Worm (Caenorhabditis elegans) whole organism, L2 larva: Measurements from ENCODE around the gene rpb-4.

ENCODE experiments used
- C34F6.9 ChIP-seq: fragments of 150-350 bp; optimal IDR thresholded peaks from 2 replicates; lab custom pipeline; 2014; ENCODE audit warnings: missing biosample characterization, missing genetic modification characterization
- F13H6.1 ChIP-seq: sonication (generic microtip); optimal IDR thresholded peaks from 2 replicates; lab custom pipeline; 2016; ENCODE audit warnings: missing genetic modification characterization, missing compliant biosample characterization
- ZK546.5 ChIP-seq: sonication (generic microtip); optimal IDR thresholded peaks from 2 replicates; lab custom pipeline; 2017; ENCODE audit warnings: missing biosample characterization, missing genetic modification characterization
- aly-2 ChIP-seq: fragments of 150-350 bp; optimal IDR thresholded peaks from 2 replicates; lab custom pipeline; 2014; ENCODE audit warnings: missing biosample characterization, missing genetic modification characterization
- ama-1 ChIP-seq: fragments of 150-350 bp; optimal IDR thresholded peaks from 2 replicates; lab custom pipeline; 2018; ENCODE audit warnings: inconsistent platforms
- blmp-1 ChIP-seq: sonication (generic microtip); optimal IDR thresholded peaks from 2 replicates; lab custom pipeline; 2017; ENCODE audit warnings: missing genetic modification characterization, mild to moderate bottlenecking, missing compliant biosample characterization, antibody characterized with exemption, moderate library complexity; ENCODE audit not compliant: insufficient read depth
- ceh-16 ChIP-seq: fragments of 150-350 bp; optimal IDR thresholded peaks from 2 replicates; lab custom pipeline; 2014; ENCODE audit warnings: missing biosample characterization, missing genetic modification characterization
- crh-2 ChIP-seq: sonication (generic microtip); optimal IDR thresholded peaks from 2 replicates; lab custom pipeline; 2017; ENCODE audit warnings: missing biosample characterization, missing genetic modification characterization
- egl-27 ChIP-seq: sonication (generic microtip); optimal IDR thresholded peaks from 3 replicates; lab custom pipeline; 2017; ENCODE audit warnings: missing biosample characterization, missing genetic modification reagents, missing genetic modification characterization
- elt-3 ChIP-seq: sonication (generic microtip); optimal IDR thresholded peaks from 2 replicates; lab custom pipeline; 2017; ENCODE audit warnings: missing biosample characterization, missing genetic modification characterization
- fos-1 ChIP-seq: fragments of 150-350 bp; optimal IDR thresholded peaks from 2 replicates; lab custom pipeline; 2014; ENCODE audit warnings: missing biosample characterization, missing genetic modification characterization
- gmeb-1 ChIP-seq: fragments of 150-350 bp; optimal IDR thresholded peaks from 2 replicates; lab custom pipeline; 2014; ENCODE audit warnings: missing biosample characterization, missing genetic modification characterization
- lin-11 ChIP-seq: fragments of 150-350 bp; sonication (generic microtip); optimal IDR thresholded peaks from 2 replicates; lab custom pipeline; 2014; ENCODE audit warnings: missing biosample characterization, missing genetic modification characterization, inconsistent platforms, mixed read lengths
- lin-39 ChIP-seq: fragments of 150-350 bp; optimal IDR thresholded peaks from 2 replicates; lab custom pipeline; 2014; ENCODE audit warnings: missing biosample characterization, missing genetic modification reagents, missing genetic modification characterization
- lsy-2 ChIP-seq, 2 experiments: fragments of 150-350 bp in 1 of 2; sonication (generic microtip) in 1 of 2; optimal IDR thresholded peaks; 2 replicates each; lab custom pipeline; 2014 to 2017; ENCODE audit warnings: missing biosample characterization in 2 of 2, missing genetic modification characterization in 2 of 2
- mbf-1 ChIP-seq: sonication (generic microtip); optimal IDR thresholded peaks from 2 replicates; lab custom pipeline; 2017; ENCODE audit warnings: missing biosample characterization, missing genetic modification characterization
- mdl-1 ChIP-seq, 2 experiments: fragments of 150-350 bp in 1 of 2; sonication (generic microtip) in 1 of 2; optimal IDR thresholded peaks; 2 replicates each; lab custom pipeline; 2017; ENCODE audit warnings: missing biosample characterization in 2 of 2, missing genetic modification characterization in 2 of 2
- nhr-10 ChIP-seq: sonication (generic microtip); optimal IDR thresholded peaks from 2 replicates; lab custom pipeline; 2017; ENCODE audit warnings: missing biosample characterization, missing genetic modification characterization
- nhr-12 ChIP-seq: fragments of 150-350 bp; optimal IDR thresholded peaks from 2 replicates; lab custom pipeline; 2014; ENCODE audit warnings: missing biosample characterization, missing genetic modification characterization
- nhr-129 ChIP-seq: fragments of 150-350 bp; optimal IDR thresholded peaks from 2 replicates; lab custom pipeline; 2014; ENCODE audit warnings: missing biosample characterization, missing genetic modification characterization
- nhr-21 ChIP-seq: fragments of 150-350 bp; optimal IDR thresholded peaks from 2 replicates; lab custom pipeline; 2014; ENCODE audit warnings: missing biosample characterization, missing genetic modification characterization
- nhr-23 ChIP-seq: fragments of 150-350 bp; optimal IDR thresholded peaks from 2 replicates; lab custom pipeline; 2014; ENCODE audit warnings: missing biosample characterization, missing genetic modification reagents, missing genetic modification characterization
- nhr-237 ChIP-seq: fragments of 150-350 bp; optimal IDR thresholded peaks from 2 replicates; lab custom pipeline; 2014; ENCODE audit warnings: missing biosample characterization, missing genetic modification characterization
- nhr-25 ChIP-seq: fragments of 150-350 bp; sonication (generic microtip); optimal IDR thresholded peaks from 3 replicates; lab custom pipeline; 2014; ENCODE audit warnings: missing biosample characterization, missing genetic modification characterization
- nhr-6 ChIP-seq: fragments of 150-350 bp; optimal IDR thresholded peaks from 2 replicates; lab custom pipeline; 2014; ENCODE audit warnings: missing biosample characterization, missing genetic modification characterization
- nhr-77 ChIP-seq: fragments of 150-350 bp; optimal IDR thresholded peaks from 2 replicates; lab custom pipeline; 2014; ENCODE audit warnings: missing biosample characterization, missing genetic modification characterization
- sem-4 ChIP-seq: fragments of 150-350 bp; optimal IDR thresholded peaks from 2 replicates; lab custom pipeline; 2014; ENCODE audit warnings: missing biosample characterization, missing genetic modification reagents, missing genetic modification characterization
- skn-1 ChIP-seq: sonication (generic microtip); optimal IDR thresholded peaks from 2 replicates; lab custom pipeline; 2017; ENCODE audit warnings: missing biosample characterization, missing genetic modification characterization
- sma-3 ChIP-seq: sonication (generic microtip); optimal IDR thresholded peaks from 2 replicates; lab custom pipeline; 2016; ENCODE audit warnings: missing genetic modification reagents, missing genetic modification characterization, missing compliant biosample characterization
- sma-9 ChIP-seq, 2 experiments: fragments of 150-350 bp in 1 of 2; sonication (generic microtip) in 1 of 2; optimal IDR thresholded peaks; 2 replicates each; lab custom pipeline; 2014 to 2016; ENCODE audit warnings: missing genetic modification characterization in 2 of 2, mild to moderate bottlenecking in 1 of 2, missing biosample characterization in 1 of 2, missing compliant biosample characterization in 1 of 2, missing genetic modification reagents in 1 of 2, moderate library complexity in 1 of 2
- snpc-4 ChIP-seq: fragments of 150-350 bp; optimal IDR thresholded peaks from 2 replicates; lab custom pipeline; 2014; ENCODE audit warnings: missing biosample characterization, missing genetic modification characterization
- unc-39 ChIP-seq: fragments of 150-350 bp; optimal IDR thresholded peaks from 2 replicates; lab custom pipeline; 2014; ENCODE audit warnings: missing biosample characterization, missing genetic modification characterization
- unc-55 ChIP-seq: fragments of 150-350 bp; sonication (generic microtip); optimal IDR thresholded peaks from 3 replicates; lab custom pipeline; 2014; ENCODE audit warnings: missing biosample characterization, missing genetic modification reagents, missing genetic modification characterization
- unc-62 ChIP-seq: fragments of 150-350 bp; optimal IDR thresholded peaks from 2 replicates; lab custom pipeline; 2014; ENCODE audit warnings: missing biosample characterization, missing genetic modification reagents, missing genetic modification characterization
- zag-1 ChIP-seq: fragments of 150-350 bp; optimal IDR thresholded peaks from 2 replicates; lab custom pipeline; 2014; ENCODE audit warnings: missing biosample characterization, missing genetic modification characterization
- ztf-4 ChIP-seq: fragments of 150-350 bp; optimal IDR thresholded peaks from 2 replicates; lab custom pipeline; 2014; ENCODE audit warnings: missing biosample characterization, missing genetic modification characterization

rpb-4 gene

ce11 chrII:7338995-7339394 is 35.3 kb upstream of the rpb-4 start, which contains the start of gene nhr-21:
Gene nhr-21 (plus strand): TSS chrII:7339229.
- peak in 1 of 2 experiments; percentile 16 for TF ChIP-seq mdl-1 (tag; optimal IDR thresholded peaks at IDR 0.05; lab: Kevin White, UChicago)
- peak; percentile 37 for TF ChIP-seq sem-4 (tag; lab: Kevin White, UChicago)
- TF ChIP-seq zag-1 (tag; lab: Kevin White, UChicago), result no peak
- TF ChIP-seq crh-2 (tag; lab: Kevin White, UChicago), result peak; percentile 65
- TF ChIP-seq nhr-25 (tag; lab: Kevin White, UChicago), result peak; percentile 34
- TF ChIP-seq unc-62 (GFP tag; lab: Kevin White, UChicago), result no peak
- TF ChIP-seq blmp-1 (tag; lab: Kevin White, UChicago), result peak; percentile 84
- TF ChIP-seq nhr-6 (tag; lab: Kevin White, UChicago), result peak; percentile 70
- TF ChIP-seq egl-27 (tag; lab: Kevin White, UChicago), result peak; percentile 4
- no peak for TF ChIP-seq snpc-4 (tag; lab: Kevin White, UChicago)
- TF ChIP-seq fos-1 (tag; lab: Kevin White, UChicago), result no peak
- no peak for TF ChIP-seq lin-39 (tag; lab: Kevin White, UChicago)
- TF ChIP-seq sma-3 (GFP tag; lab: Kevin White, UChicago), result peak; percentile 16
- TF ChIP-seq ztf-4, result peak; percentile 49
- TF ChIP-seq nhr-77 (tag; lab: Kevin White, UChicago), result no peak
- TF ChIP-seq lsy-2 (tag; optimal IDR thresholded peaks at IDR 0.05; lab: Kevin White, UChicago), result peak in 1 of 2 experiments; percentile 56
- no peak for TF ChIP-seq lin-11 (tag; lab: Kevin White, UChicago)
- TF ChIP-seq sma-9 (GFP tag; optimal IDR thresholded peaks at IDR 0.05; lab: Kevin White, UChicago), result peak; percentile 88
- TF ChIP-seq sma-9 (tag; optimal IDR thresholded peaks at IDR 0.05; lab: Kevin White, UChicago), result no peak
- peak; percentile 67 for TF ChIP-seq nhr-129

ce11 chrII:7340703-7341102 is 33.6 kb upstream of the rpb-4 start:
- TF ChIP-seq blmp-1 (tag; lab: Kevin White, UChicago) (no peak), lsy-2 (tag; optimal IDR thresholded peaks at IDR 0.05; lab: Kevin White, UChicago) (no peak), snpc-4 (tag; lab: Kevin White, UChicago) (no peak), mbf-1 (tag; lab: Kevin White, UChicago) (no peak), ama-1 (lab: Kevin White, UChicago) (no peak), egl-27 (tag; lab: Kevin White, UChicago) (no peak), ZK546.5 (tag; lab: Kevin White, UChicago) (no peak), unc-55 (GFP tag; lab: Kevin White, UChicago) (no peak), nhr-23 (no peak), nhr-77 (tag; lab: Kevin White, UChicago) (no peak), nhr-10 (tag; lab: Kevin White, UChicago) (no peak), sem-4 (tag; lab: Kevin White, UChicago) (no peak)

ce11 chrII:7341572-7342303 is 32.6 kb upstream of the rpb-4 start:
- TF ChIP-seq crh-2 (tag; lab: Kevin White, UChicago) (peak; percentile 20), lsy-2 (tag; optimal IDR thresholded peaks at IDR 0.05; lab: Kevin White, UChicago) (peak in 1 of 2 experiments; percentile 16), sma-9 (GFP tag; optimal IDR thresholded peaks at IDR 0.05; lab: Kevin White, UChicago) (peak; percentile 30), sma-9 (tag; optimal IDR thresholded peaks at IDR 0.05; lab: Kevin White, UChicago) (no peak), nhr-10 (tag; lab: Kevin White, UChicago) (no peak), mdl-1 (tag; optimal IDR thresholded peaks at IDR 0.05; lab: Kevin White, UChicago) (no peak), nhr-25 (tag; lab: Kevin White, UChicago) (peak; percentile 10)

ce11 chrII:7342884-7343283 is 31.4 kb upstream of the rpb-4 start:
- TF ChIP-seq crh-2 (tag; lab: Kevin White, UChicago) (peak; percentile 40), lin-11 (tag; lab: Kevin White, UChicago) (no peak), F13H6.1 (tag; lab: Kevin White, UChicago) (no peak), blmp-1 (tag; lab: Kevin White, UChicago) (peak; percentile 68), gmeb-1 (tag; lab: Kevin White, UChicago) (peak; percentile 23), nhr-237 (tag; lab: Kevin White, UChicago) (no peak), elt-3 (tag; lab: Kevin White, UChicago) (no peak), nhr-12 (tag; lab: Kevin White, UChicago) (no peak), nhr-21 (tag; lab: Kevin White, UChicago) (no peak), snpc-4 (tag; lab: Kevin White, UChicago) (no peak), unc-39 (no peak), C34F6.9 (tag; lab: Kevin White, UChicago) (no peak), nhr-129 (peak; percentile 38), unc-55 (GFP tag; lab: Kevin White, UChicago) (no peak), ama-1 (lab: Kevin White, UChicago) (peak; percentile 60), sma-3 (GFP tag; lab: Kevin White, UChicago) (peak; percentile 49), nhr-25 (tag; lab: Kevin White, UChicago) (peak; percentile 33), sma-9 (GFP tag; optimal IDR thresholded peaks at IDR 0.05; lab: Kevin White, UChicago) (peak; percentile 80), sma-9 (tag; optimal IDR thresholded peaks at IDR 0.05; lab: Kevin White, UChicago) (no peak), unc-62 (GFP tag; lab: Kevin White, UChicago) (no peak), ceh-16 (tag; lab: Kevin White, UChicago) (no peak), skn-1 (tag; lab: Kevin White, UChicago) (no peak), nhr-10 (tag; lab: Kevin White, UChicago) (no peak), mdl-1 (tag; optimal IDR thresholded peaks at IDR 0.05; lab: Kevin White, UChicago) (peak in 1 of 2 experiments; percentile 82), aly-2 (tag; lab: Kevin White, UChicago) (no peak)
